Worm (Caenorhabditis elegans): Measurements from ENCODE around the gene Y5F2A.4.

- TF ChIP-seq ama-1 (optimal IDR thresholded peaks at IDR 0.05) (no peak), tbx-11 (GFP tag; IDR thresholded peaks at IDR 0.05) (no peak), tbx-37 (GFP tag; conservative IDR thresholded peaks at IDR 0.05) (no peak), hmg-4 (GFP tag; optimal IDR thresholded peaks at IDR 0.05) (no peak), F13C5.2 (tag; optimal IDR thresholded peaks at IDR 0.05) (no peak), ceh-13 (GFP tag; optimal IDR thresholded peaks at IDR 0.05) (no peak), hmbx-1 (tag; optimal IDR thresholded peaks at IDR 0.05) (no peak), pes-1 (GFP tag; IDR thresholded peaks at IDR 0.05) (no peak)
Measured at ce11 chrIV:11083609-11084008, 5.2 kb upstream of the Y5F2A.4 start, which contains the start of gene klc-1.
